Worm (Caenorhabditis elegans) whole organism, mixed stage, embryonic: ENCODE measurements around the gene F55G1.1.

Experiments
- blmp-1 ChIP-seq: fragments of 150-350 bp; optimal IDR thresholded peaks from 2 replicates; lab custom pipeline; 2014; ENCODE audit warnings: missing biosample characterization, missing genetic modification characterization
- ceh-83 ChIP-seq: fragments of 200-800 bp; sonication (Bioruptor generic); optimal IDR thresholded peaks from 2 replicates; lab custom pipeline; 2018; ENCODE audit warnings: mild to moderate bottlenecking, missing genetic modification characterization, missing compliant biosample characterization
- ces-1 ChIP-seq: fragments of 150-350 bp; optimal IDR thresholded peaks from 2 replicates; lab custom pipeline; 2014; ENCODE audit warnings: missing biosample characterization, missing genetic modification reagents, missing genetic modification characterization
- lsy-2 ChIP-seq: fragments of 150-350 bp; optimal IDR thresholded peaks from 2 replicates; lab custom pipeline; 2014; ENCODE audit warnings: missing biosample characterization, missing genetic modification characterization
- mab-5 ChIP-seq: fragments of 150-350 bp; optimal IDR thresholded peaks from 2 replicates; lab custom pipeline; 2014; ENCODE audit warnings: missing biosample characterization, missing genetic modification characterization
- nhr-12 ChIP-seq: fragments of 150-350 bp; optimal IDR thresholded peaks from 2 replicates; lab custom pipeline; 2014; ENCODE audit warnings: missing biosample characterization, missing genetic modification characterization
- nhr-76 ChIP-seq: sonication (generic microtip); optimal IDR thresholded peaks from 2 replicates; lab custom pipeline; 2017; ENCODE audit warnings: missing biosample characterization, missing genetic modification characterization
- tbx-8 ChIP-seq: fragments of 200-800 bp; sonication (Bioruptor generic); optimal IDR thresholded peaks from 2 replicates; lab custom pipeline; 2018; ENCODE audit warnings: mild to moderate bottlenecking, missing genetic modification characterization, moderate library complexity, missing compliant biosample characterization
- unc-120 ChIP-seq: sonication (generic microtip); optimal IDR thresholded peaks from 2 replicates; lab custom pipeline; 2017; ENCODE audit warnings: missing genetic modification characterization, missing compliant biosample characterization; ENCODE audit not compliant: poor library complexity, severe bottlenecking
- unc-39 ChIP-seq: fragments of 150-350 bp; optimal IDR thresholded peaks from 2 replicates; lab custom pipeline; 2014; ENCODE audit warnings: missing biosample characterization, missing genetic modification characterization
- unc-62 ChIP-seq: fragments of 150-350 bp; optimal IDR thresholded peaks from 2 replicates; lab custom pipeline; 2014; ENCODE audit warnings: missing biosample characterization, missing genetic modification reagents, missing genetic modification characterization

DNA sequence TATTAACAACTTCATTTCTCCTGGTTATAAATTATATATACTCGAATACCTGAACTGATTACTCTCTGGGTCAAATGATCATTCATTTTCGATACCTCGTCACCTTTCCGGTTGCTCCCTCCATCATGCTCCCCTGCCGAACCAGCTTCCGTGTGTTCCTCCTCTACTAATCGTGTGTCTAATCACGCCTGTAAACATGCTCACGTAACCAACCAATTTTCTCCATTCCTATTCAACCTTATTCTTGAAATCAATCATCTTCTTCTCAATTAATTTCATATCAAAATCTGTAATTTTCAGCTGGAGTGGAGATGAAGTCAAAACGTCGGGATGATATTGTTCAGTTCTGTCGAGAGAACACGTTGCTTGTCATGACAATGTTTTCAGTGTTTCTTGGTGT, 11.8 kb downstream of the F55G1.1 start, which contains the start of gene glt-6:
- TF ChIP-seq unc-39 (no peak), nhr-76 (no peak), unc-62 (GFP tag; lab: Kevin White, UChicago) (no peak), unc-120 (no peak), ces-1 (GFP tag; lab: Kevin White, UChicago) (no peak), ceh-83 (no peak), blmp-1 (tag; lab: Kevin White, UChicago) (no peak), tbx-8 (GFP tag; lab: Kevin White, UChicago) (no peak), lsy-2 (no peak), mab-5 (no peak), nhr-12 (tag; lab: Kevin White, UChicago) (no peak)
